Fruit fly (Drosophila melanogaster) whole organism, wandering third instar larva: ENCODE results near the gene Dref.
A peak's percentile ranks its signal among the peaks of the same experiment; 100 is the strongest.

Source experiments
- Abd-B ChIP-seq: fragments of >200 bp; optimal IDR thresholded peaks from 2 replicates; lab custom pipeline; 2017; ENCODE audit warnings: missing biosample characterization, missing genetic modification characterization
- CG32264 ChIP-seq: fragments of 200-800 bp; sonication (Bioruptor generic); optimal IDR thresholded peaks from 2 replicates; lab custom pipeline; 2016; ENCODE audit warnings: missing biosample characterization, missing genetic modification characterization
- CG9705 ChIP-seq: fragments of 200-800 bp; sonication (Bioruptor generic); optimal IDR thresholded peaks from 2 replicates; lab custom pipeline; 2018; ENCODE audit warnings: missing biosample characterization, mild to moderate bottlenecking, missing genetic modification characterization
- CrebA ChIP-seq: fragments of 200-800 bp; sonication (Bioruptor generic); optimal IDR thresholded peaks from 2 replicates; lab custom pipeline; 2016; ENCODE audit warnings: missing biosample characterization, mild to moderate bottlenecking, missing genetic modification characterization, borderline replicate concordance
- Dfd ChIP-seq: fragments of >200 bp; optimal IDR thresholded peaks from 2 replicates; lab custom pipeline; 2017; ENCODE audit warnings: missing biosample characterization, missing genetic modification characterization
- Dif ChIP-seq: fragments of 200-275, 200-300 bp; sonication (Bioruptor generic); optimal IDR thresholded peaks from 2 replicates; lab custom pipeline; 2018; ENCODE audit warnings: missing biosample characterization, missing genetic modification characterization; ENCODE audit not compliant: partially characterized antibody
- GATAd ChIP-seq: sonication (Bioruptor generic); optimal IDR thresholded peaks from 2 replicates; lab custom pipeline; 2016; ENCODE audit warnings: missing biosample characterization, missing genetic modification characterization
- HLH106 ChIP-seq: fragments of 200-800 bp; optimal IDR thresholded peaks from 3 replicates; lab custom pipeline; 2019; ENCODE audit warnings: missing biosample characterization, mild to moderate bottlenecking, missing genetic modification characterization, moderate library complexity
- Hnf4 ChIP-seq: fragments of 200-800 bp; sonication (Bioruptor generic); optimal IDR thresholded peaks from 2 replicates; lab custom pipeline; 2016; ENCODE audit warnings: missing biosample characterization, mild to moderate bottlenecking, missing genetic modification characterization
- Hr78 ChIP-seq: fragments of >200 bp; optimal IDR thresholded peaks from 2 replicates; lab custom pipeline; 2017; ENCODE audit warnings: missing biosample characterization, missing genetic modification characterization
- Hr83 ChIP-seq: fragments of 200-300 bp; sonication (Bioruptor generic); optimal IDR thresholded peaks from 2 replicates; lab custom pipeline; 2016; ENCODE audit warnings: missing biosample characterization, mild to moderate bottlenecking, missing genetic modification characterization, moderate library complexity; ENCODE audit not compliant: poor library complexity, severe bottlenecking
- Jra ChIP-seq: sonication (Bioruptor generic); optimal IDR thresholded peaks from 2 replicates; lab custom pipeline; 2016; ENCODE audit warnings: missing biosample characterization, missing genetic modification characterization
- Mio ChIP-seq: sonication (Bioruptor generic); optimal IDR thresholded peaks from 2 replicates; lab custom pipeline; 2016; ENCODE audit warnings: missing biosample characterization, missing genetic modification characterization
- Myc ChIP-seq: fragments of >200 bp; optimal IDR thresholded peaks from 2 replicates; lab custom pipeline; 2017
- N ChIP-seq: fragments of >200 bp; optimal IDR thresholded peaks from 2 replicates; lab custom pipeline; 2018; ENCODE audit warnings: missing biosample characterization, missing external identifiers, missing genetic modification characterization
- OdsH ChIP-seq: fragments of 200-800 bp; sonication (Bioruptor generic); optimal IDR thresholded peaks from 2 replicates; lab custom pipeline; 2016; ENCODE audit warnings: missing biosample characterization, mild to moderate bottlenecking, missing genetic modification characterization
- Rel ChIP-seq, 2 experiments: fragments of 200-800 bp; sonication (Bioruptor generic) in 1 of 2; optimal IDR thresholded peaks; 2 replicates in 1 of 2; 3 replicates in 1 of 2; lab custom pipeline; 2016 to 2019; ENCODE audit warnings: mild to moderate bottlenecking in 2 of 2, missing biosample characterization in 2 of 2, missing genetic modification characterization in 2 of 2, moderate library complexity in 1 of 2
- Sp1 ChIP-seq: fragments of 200-800 bp; sonication (Bioruptor generic); optimal IDR thresholded peaks from 3 replicates; lab custom pipeline; 2019; ENCODE audit warnings: missing biosample characterization, mild to moderate bottlenecking, missing genetic modification characterization, moderate library complexity
- Vsx2 ChIP-seq: fragments of 200-300, 225-300 bp; sonication (Bioruptor generic); optimal IDR thresholded peaks from 2 replicates; lab custom pipeline; 2018; ENCODE audit warnings: missing biosample characterization, missing genetic modification characterization; ENCODE audit not compliant: partially characterized antibody
- br ChIP-seq: fragments of 200-800 bp; sonication (Bioruptor generic); optimal IDR thresholded peaks from 2 replicates; lab custom pipeline; 2016; ENCODE audit warnings: missing biosample characterization, missing genetic modification characterization
- brk ChIP-seq: fragments of 200-800 bp; sonication (Bioruptor generic); optimal IDR thresholded peaks from 2 replicates; lab custom pipeline; 2016; ENCODE audit warnings: missing biosample characterization, mild to moderate bottlenecking, missing genetic modification characterization
- dl ChIP-seq, 2 experiments: fragments of 175-275, 200-275 bp in 1 of 2; fragments of 200-275 bp in 1 of 2; sonication (Bioruptor generic); optimal IDR thresholded peaks; lab custom pipeline; 2018; ENCODE audit warnings: mild to moderate bottlenecking in 2 of 2, missing biosample characterization in 2 of 2, missing genetic modification characterization in 2 of 2, moderate library complexity in 2 of 2; ENCODE audit not compliant: partially characterized antibody in 2 of 2, insufficient read depth in 1 of 2
- dmrt93B ChIP-seq: fragments of 200-800 bp; sonication (Bioruptor generic); optimal IDR thresholded peaks from 2 replicates; lab custom pipeline; 2018; ENCODE audit warnings: missing biosample characterization, mild to moderate bottlenecking, missing genetic modification characterization
- dsf ChIP-seq: sonication (Bioruptor generic); optimal IDR thresholded peaks from 2 replicates; lab custom pipeline; 2016; ENCODE audit warnings: missing biosample characterization, missing genetic modification characterization, borderline replicate concordance
- ey ChIP-seq: fragments of 200-800 bp; sonication (Bioruptor generic); optimal IDR thresholded peaks from 2 replicates; lab custom pipeline; 2016; ENCODE audit warnings: missing biosample characterization, missing genetic modification characterization
- foxo ChIP-seq, 2 experiments: fragments of 200-800 bp; sonication (Bioruptor generic); optimal IDR thresholded peaks; 2 replicates in 1 of 2; 3 replicates in 1 of 2; lab custom pipeline; 2016 to 2017; ENCODE audit warnings: missing biosample characterization in 2 of 2, missing genetic modification characterization in 2 of 2
- fru ChIP-seq: fragments of 200-800 bp; sonication (Bioruptor generic); optimal IDR thresholded peaks from 3 replicates; lab custom pipeline; 2016; ENCODE audit warnings: missing biosample characterization, mild to moderate bottlenecking, missing genetic modification characterization
- h ChIP-seq: fragments of 200-800 bp; sonication (Bioruptor generic); optimal IDR thresholded peaks from 3 replicates; lab custom pipeline; 2016; ENCODE audit warnings: missing biosample characterization, mild to moderate bottlenecking, missing genetic modification characterization
- jim ChIP-seq: fragments of 175-275, 200-325 bp; sonication (Bioruptor generic); optimal IDR thresholded peaks from 2 replicates; lab custom pipeline; 2016; ENCODE audit warnings: missing biosample characterization, mild to moderate bottlenecking, missing genetic modification characterization
- lola ChIP-seq: fragments of >200 bp; optimal IDR thresholded peaks from 2 replicates; lab custom pipeline; 2017; ENCODE audit warnings: missing biosample characterization, missing genetic modification characterization
- pan ChIP-seq: fragments of >200 bp; optimal IDR thresholded peaks from 2 replicates; lab custom pipeline; 2017
- psq ChIP-seq: fragments of 200-800 bp; sonication (Bioruptor generic); optimal IDR thresholded peaks from 3 replicates; lab custom pipeline; 2017; ENCODE audit warnings: missing biosample characterization, mild to moderate bottlenecking, missing genetic modification characterization, moderate library complexity
- rgr ChIP-seq: fragments of 200-800 bp; sonication (Bioruptor generic); optimal IDR thresholded peaks from 3 replicates; lab custom pipeline; 2016; ENCODE audit warnings: missing biosample characterization, mild to moderate bottlenecking, missing genetic modification characterization
- sage ChIP-seq: fragments of 200-800 bp; sonication (Bioruptor generic); optimal IDR thresholded peaks from 2 replicates; lab custom pipeline; 2016; ENCODE audit warnings: missing biosample characterization, mild to moderate bottlenecking, missing genetic modification characterization
- sv ChIP-seq: fragments of 200-800 bp; sonication (Bioruptor generic); optimal IDR thresholded peaks from 3 replicates; lab custom pipeline; 2016; ENCODE audit warnings: missing biosample characterization, missing genetic modification characterization
- tai ChIP-seq: sonication (Bioruptor generic); optimal IDR thresholded peaks from 2 replicates; lab custom pipeline; 2016; ENCODE audit warnings: missing biosample characterization, missing genetic modification characterization
- usp ChIP-seq: fragments of >200 bp; optimal IDR thresholded peaks from 2 replicates; lab custom pipeline; 2017; ENCODE audit warnings: missing biosample characterization, missing genetic modification characterization
- woc ChIP-seq: sonication (Bioruptor generic); optimal IDR thresholded peaks from 2 replicates; lab custom pipeline; 2016; ENCODE audit warnings: missing biosample characterization, mild to moderate bottlenecking, missing genetic modification characterization

The Dref gene

DNA sequence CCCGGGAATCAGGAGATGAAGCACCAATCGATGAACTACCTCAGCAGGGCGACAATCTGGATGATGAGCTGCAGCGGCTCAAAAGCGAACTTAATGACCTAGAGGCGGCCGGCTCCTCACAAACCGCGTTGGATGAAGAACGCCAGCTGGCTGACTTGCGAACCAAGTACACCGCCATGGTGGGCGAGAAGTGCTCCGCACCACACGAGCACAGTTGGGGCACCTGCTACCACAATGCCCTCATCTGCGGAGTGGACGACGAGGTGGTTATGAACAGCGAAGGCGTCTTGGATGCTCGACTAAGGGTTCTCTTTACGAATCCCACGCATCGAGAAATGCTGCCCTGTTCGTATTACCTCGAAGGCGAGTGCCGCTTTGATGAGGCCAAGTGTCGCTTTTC is 12.3 kb downstream of the Dref start:
- no peak for TF ChIP-seq Dfd (GFP tag; lab: Kevin White, UChicago)
- TF ChIP-seq Mio (GFP tag; lab: Kevin White, UChicago): no peak
- TF ChIP-seq GATAd (GFP tag; lab: Kevin White, UChicago): no peak
- TF ChIP-seq dsf (GFP tag; lab: Kevin White, UChicago): no peak
- TF ChIP-seq Hr78 (GFP tag; lab: Kevin White, UChicago): no peak
- no peak for TF ChIP-seq CrebA (GFP tag; lab: Kevin White, UChicago)
- no peak for TF ChIP-seq lola (GFP tag; lab: Kevin White, UChicago)
- TF ChIP-seq N (GFP tag; lab: Kevin White, UChicago): no peak
- TF ChIP-seq h: no peak
- TF ChIP-seq Rel (GFP tag; optimal IDR thresholded peaks at IDR 0.05; lab: Kevin White, UChicago): no peak
- TF ChIP-seq Rel (tag; optimal IDR thresholded peaks at IDR 0.05; lab: Kevin White, UChicago): no peak
- no peak for TF ChIP-seq woc
- TF ChIP-seq Myc (lab: Kevin White, UChicago): no peak
- TF ChIP-seq Jra (GFP tag; lab: Kevin White, UChicago): no peak
- TF ChIP-seq jim (GFP tag; lab: Kevin White, UChicago): no peak
- TF ChIP-seq sv (GFP tag; lab: Kevin White, UChicago): no peak
- TF ChIP-seq, all 38 proteins: peak for 0

DNA sequence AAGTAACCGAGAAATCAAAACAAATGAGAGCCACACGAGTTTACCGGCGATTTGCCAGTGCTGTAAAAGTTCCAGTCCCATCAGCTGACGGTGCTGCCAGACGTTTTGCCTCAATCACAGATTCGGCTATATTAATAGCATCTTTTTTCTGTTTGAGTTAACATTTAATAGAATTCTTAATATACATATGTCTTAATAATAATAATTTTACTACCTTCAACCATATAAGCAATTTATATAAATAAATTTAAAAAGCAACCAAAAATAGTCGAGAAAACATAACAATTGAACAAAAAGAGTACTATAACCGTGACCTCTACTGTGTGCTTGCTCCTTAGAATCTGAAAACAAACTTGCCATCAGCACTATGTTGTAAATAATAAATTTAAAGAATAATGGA is 12.9 kb downstream of the Dref start, which contains the start of the genes CG13126 and CG4709:
Gene CG13126 (minus strand): TSS at position 63 of the 400 bp plus-strand sequence.
Gene CG4709 (plus strand): TSS at position 207 of the 400 bp plus-strand sequence.
- no peak for TF ChIP-seq Abd-B
- TF ChIP-seq CG32264 (GFP tag; lab: Kevin White, UChicago): no peak
- TF ChIP-seq pan: no peak
- peak; percentile 75 for TF ChIP-seq ey (GFP tag; lab: Kevin White, UChicago)
- peak; percentile 94 for TF ChIP-seq Sp1 (GFP tag; lab: Kevin White, UChicago)
- TF ChIP-seq GATAd (GFP tag; lab: Kevin White, UChicago): peak; percentile 54
- no peak for TF ChIP-seq jim (GFP tag; lab: Kevin White, UChicago)
- TF ChIP-seq Dif: no peak
- TF ChIP-seq N (GFP tag; lab: Kevin White, UChicago): no peak
- peak; percentile 71 for TF ChIP-seq br (GFP tag; lab: Kevin White, UChicago)
- TF ChIP-seq usp (GFP tag; lab: Kevin White, UChicago): no peak
- TF ChIP-seq Hr83 (GFP tag; lab: Kevin White, UChicago): peak; percentile 73
- TF ChIP-seq HLH106 (tag; lab: Kevin White, UChicago): peak; percentile 95
- peak; percentile 93 for TF ChIP-seq rgr
- peak in 1 of 2 experiments; percentile 92 for TF ChIP-seq foxo (GFP tag; optimal IDR thresholded peaks at IDR 0.05; lab: Kevin White, UChicago)
- peak; percentile 81 for TF ChIP-seq Hnf4 (GFP tag; lab: Kevin White, UChicago)
- TF ChIP-seq woc: peak; percentile 85
- TF ChIP-seq sv (GFP tag; lab: Kevin White, UChicago): peak; percentile 77
- TF ChIP-seq brk (GFP tag; lab: Kevin White, UChicago): peak; percentile 93
- TF ChIP-seq dmrt93B (GFP tag; lab: Kevin White, UChicago): peak; percentile 79
- peak; percentile 69 for TF ChIP-seq CG9705 (GFP tag; lab: Kevin White, UChicago)
- TF ChIP-seq psq (GFP tag; lab: Kevin White, UChicago): peak; percentile 87
- no peak for TF ChIP-seq tai (GFP tag; lab: Kevin White, UChicago)
- TF ChIP-seq lola (GFP tag; lab: Kevin White, UChicago): no peak
- peak; percentile 32 for TF ChIP-seq Myc (lab: Kevin White, UChicago)
- TF ChIP-seq dsf (GFP tag; lab: Kevin White, UChicago): peak; percentile 58
- TF ChIP-seq dl (GFP tag; optimal IDR thresholded peaks at IDR 0.05; lab: Kevin White, UChicago; ENCODE audit: insufficient read depth in 1 of 2, partially characterized antibody in 2 of 2): no peak
- TF ChIP-seq h: peak; percentile 91
- peak; percentile 79 for TF ChIP-seq fru (GFP tag; lab: Kevin White, UChicago)
- no peak for TF ChIP-seq Hr78 (GFP tag; lab: Kevin White, UChicago)
- TF ChIP-seq Mio (GFP tag; lab: Kevin White, UChicago): no peak
- TF ChIP-seq sage (GFP tag; lab: Kevin White, UChicago): peak; percentile 85
- no peak for TF ChIP-seq Dfd (GFP tag; lab: Kevin White, UChicago)
- TF ChIP-seq OdsH (GFP tag; lab: Kevin White, UChicago): peak; percentile 89
- peak; percentile 42 for TF ChIP-seq Jra (GFP tag; lab: Kevin White, UChicago)
- no peak for TF ChIP-seq Vsx2
- TF ChIP-seq CrebA (GFP tag; lab: Kevin White, UChicago): no peak
- peak; percentile 27 for TF ChIP-seq Rel (GFP tag; optimal IDR thresholded peaks at IDR 0.05; lab: Kevin White, UChicago)
- peak; percentile 77 for TF ChIP-seq Rel (tag; optimal IDR thresholded peaks at IDR 0.05; lab: Kevin White, UChicago)
